Worm (Caenorhabditis elegans) whole organism, young adult: ENCODE measurements around the gene hch-1.

Source experiments
- dpl-1 ChIP-seq: fragments of 150-350 bp; optimal IDR thresholded peaks from 2 replicates; lab custom pipeline; 2014; ENCODE audit warnings: missing biosample characterization, missing genetic modification reagents, missing genetic modification characterization
- mcd-1 ChIP-seq: fragments of 200-800 bp; sonication (Bioruptor generic); IDR thresholded peaks from 2 replicates; pipeline ENCODE4 v1.3.6; 2022; ENCODE audit warnings: missing genetic modification reagents, missing genetic modification characterization, missing compliant biosample characterization
- pbrm-1 ChIP-seq: fragments of 200-800 bp; sonication (Bioruptor generic); IDR thresholded peaks from 2 replicates; pipeline ENCODE4 v1.3.6; 2022; ENCODE audit warnings: missing genetic modification reagents, missing genetic modification characterization, missing compliant biosample characterization

ce11 chrX:14706698-14707285 is 7.0 kb upstream of the hch-1 start, which contains the start of gene tmem-184:
- peak; percentile 19; the same call in 1 of the 2 replicates for TF ChIP-seq mcd-1
- TF ChIP-seq pbrm-1 (GFP tag; lab: Robert Waterston, UW): no peak
- TF ChIP-seq dpl-1 (GFP tag; lab: Kevin White, UChicago): no peak
